Worm (Caenorhabditis elegans) whole organism, late embryonic: ENCODE results near the gene srd-51.

ENCODE experiments used
- elt-2 ChIP-seq: sonication (generic microtip); optimal IDR thresholded peaks from 2 replicates; lab custom pipeline; 2016; ENCODE audit warnings: missing genetic modification reagents, missing genetic modification characterization, missing compliant biosample characterization
- fkh-6 ChIP-seq: sonication (generic microtip); optimal IDR thresholded peaks from 2 replicates; lab custom pipeline; 2016; ENCODE audit warnings: missing genetic modification characterization, missing compliant biosample characterization
- nhr-11 ChIP-seq: fragments of 150-350 bp; optimal IDR thresholded peaks from 2 replicates; lab custom pipeline; 2014; ENCODE audit warnings: missing biosample characterization, missing genetic modification characterization
- pat-9 ChIP-seq: fragments of 200-800 bp; sonication (Bioruptor generic); optimal IDR thresholded peaks from 2 replicates; lab custom pipeline; 2018; ENCODE audit warnings: mild to moderate bottlenecking, missing genetic modification characterization, moderate library complexity, missing compliant biosample characterization
- pha-4 ChIP-seq: fragments of 150-350 bp; optimal IDR thresholded peaks from 2 replicates; lab custom pipeline; 2018; ENCODE audit warnings: missing biosample characterization, missing genetic modification reagents, missing genetic modification characterization
- tbx-7 ChIP-seq: sonication (generic microtip); optimal IDR thresholded peaks from 2 replicates; lab custom pipeline; 2016; ENCODE audit warnings: missing genotype, missing genetic modification characterization, missing compliant biosample characterization

ce11 chrX:13469047-13469633, 15.6 kb downstream of the srd-51 start, which contains the start of gene col-184:
- TF ChIP-seq fkh-6 (tag; lab: Kevin White, UChicago), result no peak
- TF ChIP-seq elt-2 (tag; lab: Kevin White, UChicago), result no peak
- no peak for TF ChIP-seq pha-4
- TF ChIP-seq nhr-11, result no peak
- TF ChIP-seq pat-9 (tag; lab: Kevin White, UChicago), result no peak
- no peak for TF ChIP-seq tbx-7 (tag; lab: Kevin White, UChicago)
